Worm (Caenorhabditis elegans) whole organism, L4 larva: Measurements from ENCODE around the gene eif-3.D.

Experiments
- Y48G9A.11 ChIP-seq: fragments of 200-800 bp; sonication (Bioruptor generic); IDR thresholded peaks from 2 replicates; pipeline ENCODE4 v1.3.6; 2022; ENCODE audit warnings: missing genetic modification reagents, missing genetic modification characterization, missing compliant biosample characterization
- ceh-44 ChIP-seq: fragments of 200-800 bp; sonication (Bioruptor generic); IDR thresholded peaks from 2 replicates; pipeline ENCODE4 v1.3.6; 2022; ENCODE audit warnings: missing genetic modification reagents, missing genetic modification characterization, missing compliant biosample characterization
- egl-27 ChIP-seq: sonication (generic microtip); optimal IDR thresholded peaks from 3 replicates; lab custom pipeline; 2017; ENCODE audit warnings: missing biosample characterization, missing genetic modification reagents, missing genetic modification characterization
- fkh-10 ChIP-seq: fragments of 150-350 bp; optimal IDR thresholded peaks from 2 replicates; lab custom pipeline; 2014; ENCODE audit warnings: missing biosample characterization, missing genetic modification reagents, missing genetic modification characterization
- jun-1 ChIP-seq: fragments of 150-350 bp; optimal IDR thresholded peaks from 2 replicates; lab custom pipeline; 2014; ENCODE audit warnings: missing biosample characterization, missing genetic modification reagents, missing genetic modification characterization
- lin-39 ChIP-seq: fragments of 150-350 bp; optimal IDR thresholded peaks from 2 replicates; lab custom pipeline; 2014; ENCODE audit warnings: missing biosample characterization, missing genetic modification reagents, missing genetic modification characterization
- mep-1 ChIP-seq: fragments of 150-350 bp; sonication (generic microtip); optimal IDR thresholded peaks from 3 replicates; lab custom pipeline; 2014; ENCODE audit warnings: missing biosample characterization, missing genetic modification characterization
- mxl-3 ChIP-seq: fragments of 200-800 bp; sonication (Bioruptor generic); optimal IDR thresholded peaks from 2 replicates; lab custom pipeline; 2018; ENCODE audit warnings: mild to moderate bottlenecking, missing genetic modification characterization, missing compliant biosample characterization
- sdz-12 ChIP-seq: fragments of 200-800 bp; sonication (Bioruptor generic); optimal IDR thresholded peaks from 2 replicates; lab custom pipeline; 2018; ENCODE audit warnings: mild to moderate bottlenecking, missing genetic modification characterization, missing compliant biosample characterization
- zag-1 ChIP-seq: fragments of 150-350 bp; optimal IDR thresholded peaks from 2 replicates; lab custom pipeline; 2014; ENCODE audit warnings: missing biosample characterization, missing genetic modification characterization

ce11 chrIII:8971255-8972020, at the start of gene eif-3.D, which contains the start of gene R08D7.4:
- no peak for TF ChIP-seq sdz-12 (GFP tag; lab: Kevin White, UChicago)
- TF ChIP-seq jun-1, result no peak
- TF ChIP-seq mep-1 (tag; lab: Kevin White, UChicago), result peak; percentile 64
- no peak for TF ChIP-seq ceh-44 (GFP tag; lab: Robert Waterston, UW)
- TF ChIP-seq fkh-10 (GFP tag; lab: Kevin White, UChicago), result no peak
- TF ChIP-seq egl-27 (tag; lab: Kevin White, UChicago), result no peak
- TF ChIP-seq zag-1 (tag; lab: Kevin White, UChicago), result no peak
- no peak for TF ChIP-seq Y48G9A.11
- no peak for TF ChIP-seq lin-39 (tag; lab: Kevin White, UChicago)
- peak; percentile 13 for TF ChIP-seq mxl-3 (GFP tag; lab: Kevin White, UChicago)
